Worm (Caenorhabditis elegans) whole organism, young adult: Measurements from ENCODE around the gene E02C12.10.

Experiments
- K11D2.4 ChIP-seq: fragments of 200-800 bp; sonication (Bioruptor generic); IDR thresholded peaks from 2 replicates; pipeline ENCODE4 v1.3.6; 2022; ENCODE audit warnings: missing genetic modification reagents, missing genetic modification characterization, missing compliant biosample characterization
- T07F8.4 ChIP-seq: sonication (generic microtip); optimal IDR thresholded peaks from 2 replicates; lab custom pipeline; 2016; ENCODE audit warnings: mild to moderate bottlenecking, missing genetic modification characterization, moderate library complexity, missing compliant biosample characterization
- gei-17 ChIP-seq: fragments of 200-800 bp; sonication (Bioruptor generic); optimal IDR thresholded peaks from 2 replicates; lab custom pipeline; 2018; ENCODE audit warnings: mild to moderate bottlenecking, missing genetic modification characterization, missing compliant biosample characterization
- snpc-4 ChIP-seq, 5 experiments: fragments of 150-350 bp in 1 of 5; sonication (generic microtip) in 4 of 5; optimal IDR thresholded peaks; 2 replicates each; lab custom pipeline; 2014 to 2018; ENCODE audit warnings: missing genetic modification characterization in 5 of 5, missing biosample characterization in 3 of 5, antibody characterized with exemption in 2 of 5, mild to moderate bottlenecking in 2 of 5, missing compliant biosample characterization in 2 of 5, missing genotype in 2 of 5, moderate library complexity in 2 of 5, missing genetic modification reagents in 1 of 5
- sptf-2 ChIP-seq: fragments of 200-800 bp; sonication (Bioruptor generic); optimal IDR thresholded peaks from 2 replicates; lab custom pipeline; 2018; ENCODE audit warnings: mild to moderate bottlenecking, missing genetic modification characterization, missing compliant biosample characterization
- ztf-6 ChIP-seq: fragments of 200-800 bp; sonication (Bioruptor generic); IDR thresholded peaks from 2 replicates; pipeline ENCODE4 v1.3.6; 2022; ENCODE audit warnings: missing genetic modification reagents, missing genetic modification characterization, missing compliant biosample characterization

ce11 chrV:9378335-9378734 is at the start of gene E02C12.10:
- TF ChIP-seq sptf-2 = no peak
- no peak for TF ChIP-seq ztf-6 (GFP tag; lab: Robert Waterston, UW)
- TF ChIP-seq K11D2.4 (GFP tag; lab: Robert Waterston, UW) = no peak
- TF ChIP-seq snpc-4 (GFP tag; optimal IDR thresholded peaks at IDR 0.05; lab: Kevin White, UChicago) = no peak
- TF ChIP-seq snpc-4 (tag; optimal IDR thresholded peaks at IDR 0.05; lab: Kevin White, UChicago) = no peak
- TF ChIP-seq gei-17 = no peak
- no peak for TF ChIP-seq T07F8.4 (tag; lab: Kevin White, UChicago)
